Worm (Caenorhabditis elegans) whole organism, young adult: ENCODE results near the gene str-220.
A peak's percentile ranks its signal among the peaks of the same experiment; 100 is the strongest.

Experiments
- B0019.2 ChIP-seq: fragments of 200-800 bp; sonication (Bioruptor generic); conservative IDR thresholded peaks from 2 replicates; pipeline ENCODE4 v1.3.6; 2022; ENCODE audit warnings: missing genetic modification reagents, missing genetic modification characterization, missing compliant biosample characterization
- B0336.3 ChIP-seq: fragments of 200-800 bp; sonication (Bioruptor generic); IDR thresholded peaks from 2 replicates; pipeline ENCODE4 v1.3.6; 2022; ENCODE audit warnings: missing genetic modification characterization, missing compliant biosample characterization
- D2030.7 ChIP-seq: fragments of 200-800 bp; sonication (Bioruptor generic); IDR thresholded peaks from 2 replicates; pipeline ENCODE4 v1.3.6; 2022; ENCODE audit warnings: missing genetic modification reagents, missing genetic modification characterization, missing compliant biosample characterization
- F37B4.10 ChIP-seq: fragments of 200-800 bp; sonication (Bioruptor generic); IDR thresholded peaks from 2 replicates; pipeline ENCODE4 v1.3.6; 2022; ENCODE audit warnings: missing genetic modification characterization, missing compliant biosample characterization
- F39B2.1 ChIP-seq: fragments of 200-800 bp; sonication (Bioruptor generic); IDR thresholded peaks from 2 replicates; pipeline ENCODE4 v1.3.6; 2022; ENCODE audit warnings: missing genetic modification reagents, missing genetic modification characterization, missing compliant biosample characterization
- F49E8.2 ChIP-seq: sonication (generic microtip); optimal IDR thresholded peaks from 3 replicates; lab custom pipeline; 2017; ENCODE audit warnings: missing genetic modification characterization, mild to moderate bottlenecking, missing compliant biosample characterization, antibody characterized with exemption, moderate library complexity; ENCODE audit not compliant: insufficient read depth
- F52B5.7 ChIP-seq: sonication (generic microtip); optimal IDR thresholded peaks from 2 replicates; lab custom pipeline; 2016; ENCODE audit warnings: mild to moderate bottlenecking, missing genetic modification characterization, missing compliant biosample characterization
- T26A5.8 ChIP-seq: sonication (generic microtip); optimal IDR thresholded peaks from 2 replicates; lab custom pipeline; 2016; ENCODE audit warnings: missing genetic modification characterization, missing compliant biosample characterization
- Y53G8AR.9 ChIP-seq: fragments of 200-800 bp; sonication (Bioruptor generic); conservative IDR thresholded peaks from 2 replicates; pipeline ENCODE4 v1.3.6; 2022; ENCODE audit warnings: missing genetic modification reagents, missing genetic modification characterization, missing compliant biosample characterization
- atf-7 ChIP-seq: sonication (generic microtip); optimal IDR thresholded peaks from 2 replicates; lab custom pipeline; 2017; ENCODE audit warnings: mild to moderate bottlenecking, missing genetic modification characterization, missing compliant biosample characterization
- attf-3 ChIP-seq: fragments of 200-800 bp; sonication (Bioruptor generic); conservative IDR thresholded peaks from 2 replicates; pipeline ENCODE4 v1.3.6; 2022; ENCODE audit warnings: missing genetic modification reagents, missing genetic modification characterization, missing compliant biosample characterization
- cebp-1 ChIP-seq, 2 experiments: fragments of 200-800 bp in 1 of 2; sonication (Bioruptor generic) in 1 of 2; sonication (generic microtip) in 1 of 2; IDR thresholded peaks in 1 of 2; optimal IDR thresholded peaks in 1 of 2; 2 replicates each; pipeline versions ENCODE4 v1.3.6 to Lab custom; 2017 to 2022; ENCODE audit warnings: missing compliant biosample characterization in 2 of 2, missing genetic modification characterization in 2 of 2, mild to moderate bottlenecking in 1 of 2, missing genetic modification reagents in 1 of 2, moderate library complexity in 1 of 2
- ceh-27 ChIP-seq: fragments of 200-800 bp; sonication (Bioruptor generic); optimal IDR thresholded peaks from 2 replicates; lab custom pipeline; 2018; ENCODE audit warnings: mild to moderate bottlenecking, missing genetic modification characterization, moderate library complexity, missing compliant biosample characterization
- ceh-79 ChIP-seq: sonication (generic microtip); optimal IDR thresholded peaks from 2 replicates; lab custom pipeline; 2017; ENCODE audit warnings: mild to moderate bottlenecking, missing genetic modification characterization, missing compliant biosample characterization
- die-1 ChIP-seq: sonication (generic microtip); optimal IDR thresholded peaks from 2 replicates; lab custom pipeline; 2016; ENCODE audit warnings: missing genotype, mild to moderate bottlenecking, missing genetic modification characterization, missing compliant biosample characterization
- dpl-1 ChIP-seq: fragments of 150-350 bp; optimal IDR thresholded peaks from 2 replicates; lab custom pipeline; 2014; ENCODE audit warnings: missing biosample characterization, missing genetic modification reagents, missing genetic modification characterization
- egrh-3 ChIP-seq: fragments of 200-800 bp; sonication (Bioruptor generic); IDR thresholded peaks from 2 replicates; pipeline ENCODE4 v1.3.6; 2022; ENCODE audit warnings: missing genetic modification reagents, missing genetic modification characterization, missing compliant biosample characterization
- fkh-3 ChIP-seq: sonication (generic microtip); optimal IDR thresholded peaks from 2 replicates; lab custom pipeline; 2016; ENCODE audit warnings: mild to moderate bottlenecking, missing genetic modification characterization, missing compliant biosample characterization
- hrde-1 ChIP-seq: sonication (generic microtip); optimal IDR thresholded peaks from 2 replicates; lab custom pipeline; 2016; ENCODE audit warnings: missing genetic modification characterization, mild to moderate bottlenecking, missing compliant biosample characterization, moderate library complexity, missing genotype, missing genetic modification reagents, borderline replicate concordance
- hsf-1 ChIP-seq: fragments of 200-800 bp; sonication (Bioruptor generic); IDR thresholded peaks from 2 replicates; pipeline ENCODE4 v1.3.6; 2022; ENCODE audit warnings: missing genetic modification reagents, missing genetic modification characterization, missing compliant biosample characterization
- let-607 ChIP-seq, 2 experiments: fragments of 200-800 bp in 1 of 2; sonication (Bioruptor generic) in 1 of 2; sonication (generic microtip) in 1 of 2; optimal IDR thresholded peaks; 2 replicates each; lab custom pipeline; 2016 to 2018; ENCODE audit warnings: mild to moderate bottlenecking in 2 of 2, missing compliant biosample characterization in 2 of 2, missing genetic modification characterization in 2 of 2, moderate library complexity in 2 of 2, missing genotype in 1 of 2
- lsl-1 ChIP-seq: fragments of 200-800 bp; sonication (Bioruptor generic); optimal IDR thresholded peaks from 2 replicates; lab custom pipeline; 2018; ENCODE audit warnings: mild to moderate bottlenecking, missing genetic modification characterization, moderate library complexity, missing compliant biosample characterization
- mcd-1 ChIP-seq: fragments of 200-800 bp; sonication (Bioruptor generic); IDR thresholded peaks from 2 replicates; pipeline ENCODE4 v1.3.6; 2022; ENCODE audit warnings: missing genetic modification reagents, missing genetic modification characterization, missing compliant biosample characterization
- mel-28 ChIP-seq: sonication (generic microtip); optimal IDR thresholded peaks from 2 replicates; lab custom pipeline; 2016; ENCODE audit warnings: borderline replicate concordance, mild to moderate bottlenecking, missing genetic modification characterization, missing compliant biosample characterization
- mes-4 ChIP-seq: sonication (generic microtip); optimal IDR thresholded peaks from 2 replicates; lab custom pipeline; 2016; ENCODE audit warnings: missing genotype, missing genetic modification characterization, missing compliant biosample characterization
- nhr-27 ChIP-seq: fragments of 200-800 bp; sonication (Bioruptor generic); optimal IDR thresholded peaks from 2 replicates; lab custom pipeline; 2018; ENCODE audit warnings: mild to moderate bottlenecking, missing genetic modification characterization, moderate library complexity, missing compliant biosample characterization
- nhr-80 ChIP-seq: sonication (generic microtip); optimal IDR thresholded peaks from 2 replicates; lab custom pipeline; 2016; ENCODE audit warnings: missing genetic modification characterization, missing compliant biosample characterization
- pbrm-1 ChIP-seq: fragments of 200-800 bp; sonication (Bioruptor generic); IDR thresholded peaks from 2 replicates; pipeline ENCODE4 v1.3.6; 2022; ENCODE audit warnings: missing genetic modification reagents, missing genetic modification characterization, missing compliant biosample characterization
- rec-8 ChIP-seq, 2 experiments: sonication (generic microtip); optimal IDR thresholded peaks; 2 replicates each; lab custom pipeline; 2016; ENCODE audit warnings: mild to moderate bottlenecking in 2 of 2, missing genetic modification characterization in 2 of 2, missing genetic modification reagents in 2 of 2, missing genotype in 2 of 2, missing biosample characterization in 1 of 2, missing compliant biosample characterization in 1 of 2, moderate library complexity in 1 of 2
- snpc-3.4 ChIP-seq: sonication (generic microtip); optimal IDR thresholded peaks from 2 replicates; lab custom pipeline; 2017; ENCODE audit warnings: missing genetic modification characterization, mild to moderate bottlenecking, missing compliant biosample characterization, antibody characterized with exemption, moderate library complexity, missing genotype, missing genetic modification reagents
- tbp1 ChIP-seq: fragments of 200-800 bp; sonication (Bioruptor generic); optimal IDR thresholded peaks from 2 replicates; lab custom pipeline; 2018; ENCODE audit warnings: mild to moderate bottlenecking, missing genetic modification characterization, missing compliant biosample characterization
- unc-62 ChIP-seq: fragments of 150-350 bp; optimal IDR thresholded peaks from 2 replicates; lab custom pipeline; 2014; ENCODE audit warnings: missing biosample characterization, missing genetic modification reagents, missing genetic modification characterization
- ztf-18 ChIP-seq: sonication (generic microtip); optimal IDR thresholded peaks from 2 replicates; lab custom pipeline; 2016; ENCODE audit warnings: missing genotype, mild to moderate bottlenecking, missing genetic modification characterization, missing compliant biosample characterization
- ztf-28 ChIP-seq: fragments of 200-800 bp; sonication (Bioruptor generic); IDR thresholded peaks from 2 replicates; pipeline ENCODE4 v1.3.6; 2022; ENCODE audit warnings: missing genetic modification reagents, missing genetic modification characterization, missing compliant biosample characterization
- ztf-3 ChIP-seq: fragments of 200-800 bp; sonication (Bioruptor generic); optimal IDR thresholded peaks from 2 replicates; lab custom pipeline; 2018; ENCODE audit warnings: mild to moderate bottlenecking, missing genetic modification characterization, missing compliant biosample characterization

The str-220 gene

DNA sequence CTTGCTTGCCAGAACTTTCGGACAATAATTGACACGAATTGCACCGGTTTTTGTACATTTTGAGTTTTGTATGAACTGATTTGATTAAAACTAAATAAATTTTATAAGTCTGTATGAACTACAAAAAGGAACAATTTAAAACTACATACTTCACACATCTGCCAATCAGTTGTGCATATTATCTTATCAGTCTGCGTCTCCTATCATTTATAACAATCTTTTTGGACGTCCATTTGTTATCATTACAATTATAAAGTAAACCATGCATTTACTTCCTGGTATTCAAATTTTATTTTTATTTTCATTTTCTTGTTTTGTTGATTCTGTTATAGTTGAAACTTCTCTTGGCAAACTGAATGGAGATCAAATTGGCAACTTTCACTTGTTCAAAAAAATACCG, 9.2 kb upstream of the str-220 start, which contains the start of gene cest-10:
cest-10 (plus strand) TSS at position 254 of the 400 bp plus-strand sequence.
- TF ChIP-seq unc-62 (GFP tag; lab: Kevin White, UChicago): peak; percentile 54
- TF ChIP-seq nhr-80 (tag; lab: Kevin White, UChicago): peak; percentile 72
- TF ChIP-seq let-607 (tag; optimal IDR thresholded peaks at IDR 0.05; lab: Kevin White, UChicago): peak in 1 of 2 experiments; percentile 67
- no peak for TF ChIP-seq fkh-3

DNA sequence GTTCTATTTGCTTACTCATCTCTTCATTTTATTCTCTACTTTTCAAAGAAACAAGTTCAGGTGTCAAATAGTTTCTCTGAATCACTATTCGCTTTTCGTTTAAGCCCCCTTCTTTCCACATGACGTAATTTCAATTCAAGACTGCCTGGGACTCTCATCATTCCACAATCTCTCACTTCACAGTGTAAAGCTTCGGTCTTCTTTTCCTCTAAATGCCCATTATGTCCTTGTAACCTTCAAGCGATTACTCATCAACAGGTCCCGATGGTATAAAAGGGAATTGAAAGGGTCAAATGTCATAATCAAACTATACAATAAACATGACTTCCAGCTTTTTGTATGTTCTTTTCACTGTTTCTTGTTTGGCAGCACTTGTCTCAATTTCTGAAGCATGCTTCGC, 7.8 kb upstream of the str-220 start, which contains the start of gene C42D4.3:
C42D4.3 (plus strand) TSS at position 298 of the 400 bp plus-strand sequence.
- no peak for TF ChIP-seq ztf-28 (GFP tag; lab: Robert Waterston, UW)

DNA sequence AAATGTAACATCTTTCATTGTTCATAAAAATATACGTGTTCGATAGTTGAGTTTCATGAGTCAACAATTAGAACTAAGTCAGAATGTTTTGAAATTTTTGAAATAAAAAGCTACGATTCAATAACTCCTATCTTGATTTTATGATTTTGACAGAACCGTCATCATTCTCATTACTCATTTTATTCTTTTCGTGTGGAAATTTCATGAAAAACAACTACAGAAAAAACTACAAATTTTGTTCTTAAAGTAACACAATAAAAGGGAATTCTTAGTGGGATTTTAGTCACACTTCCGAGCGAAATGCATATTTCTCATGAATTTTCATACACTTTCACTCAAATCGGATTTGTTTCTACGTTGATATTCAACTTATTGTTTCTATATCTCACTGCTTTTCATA, 5.8 kb upstream of the str-220 start, which contains the start of gene str-44:
str-44 (plus strand) TSS at position 301 of the 400 bp plus-strand sequence.
- TF ChIP-seq ceh-79 (tag; lab: Kevin White, UChicago) (no peak), nhr-27 (tag; lab: Kevin White, UChicago) (no peak), atf-7 (tag; lab: Kevin White, UChicago) (no peak), F52B5.7 (tag; lab: Kevin White, UChicago) (no peak), B0019.2 (GFP tag; lab: Robert Waterston, UW) (no peak), mel-28 (no peak), Y53G8AR.9 (GFP tag; lab: Robert Waterston, UW) (no peak), tbp1 (GFP tag; lab: Kevin White, UChicago) (no peak), D2030.7 (GFP tag; lab: Robert Waterston, UW) (no peak), hrde-1 (tag; lab: Kevin White, UChicago) (no peak)

DNA sequence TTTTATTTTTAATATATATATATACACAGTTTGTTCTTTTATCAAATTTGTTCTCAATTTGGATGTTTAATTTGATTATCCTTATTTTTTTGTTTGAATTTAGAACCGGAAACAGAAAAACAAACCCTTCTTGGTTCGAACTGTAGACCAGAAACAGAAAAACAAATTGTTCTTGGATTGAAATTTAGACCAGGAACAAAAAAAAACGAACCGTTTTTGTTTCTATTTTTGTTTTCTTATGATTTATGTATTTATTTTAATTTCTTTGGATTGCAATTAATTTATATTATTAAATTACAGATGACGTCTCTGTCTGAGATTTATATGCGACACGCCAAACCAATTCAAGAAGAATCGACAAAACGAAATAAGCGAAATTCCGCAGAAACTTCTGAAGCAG, 4.2 kb upstream of the str-220 start, which contains the start of gene C42D4.19:
C42D4.19 (plus strand) TSS at position 301 of the 400 bp plus-strand sequence.
- TF ChIP-seq rec-8 (tag; optimal IDR thresholded peaks at IDR 0.05; lab: Kevin White, UChicago) (no peak), pbrm-1 (no peak), mcd-1 (no peak), ceh-27 (GFP tag; lab: Kevin White, UChicago) (no peak), B0336.3 (GFP tag; lab: Robert Waterston, UW) (no peak), die-1 (tag; lab: Kevin White, UChicago) (no peak), dpl-1 (GFP tag; lab: Kevin White, UChicago) (no peak), ztf-3 (GFP tag; lab: Kevin White, UChicago) (no peak), hrde-1 (tag; lab: Kevin White, UChicago) (no peak), egrh-3 (no peak)

DNA sequence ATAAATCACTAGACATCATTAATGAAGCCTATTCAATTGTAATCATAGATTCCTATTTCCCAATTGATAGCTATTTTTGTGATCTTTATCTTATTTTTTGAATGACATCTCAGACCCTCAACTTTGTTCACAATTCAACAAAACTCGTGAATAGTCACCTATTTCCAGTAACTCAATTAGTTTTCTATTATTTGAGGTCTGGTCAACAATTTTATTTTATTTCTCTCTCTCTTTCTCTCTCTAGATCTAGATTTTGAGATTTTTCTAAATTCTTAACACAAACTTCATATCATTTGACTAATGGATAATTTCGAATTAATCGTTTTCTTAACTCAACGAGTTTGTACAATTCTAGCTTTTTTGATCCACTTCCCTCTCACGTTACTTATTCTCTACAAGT, 2.4 kb upstream of the str-220 start, which contains the start of gene str-1:
str-1 (plus strand) TSS at position 301 of the 400 bp plus-strand sequence.
- TF ChIP-seq mes-4 (tag; lab: Kevin White, UChicago): no peak
- no peak for TF ChIP-seq ztf-18 (tag; lab: Kevin White, UChicago)
- TF ChIP-seq F37B4.10 (GFP tag; lab: Robert Waterston, UW): no peak
- TF ChIP-seq snpc-3.4 (tag; lab: Kevin White, UChicago): no peak
- TF ChIP-seq let-607 (tag; optimal IDR thresholded peaks at IDR 0.05; lab: Kevin White, UChicago): no peak
- TF ChIP-seq cebp-1 (GFP tag; IDR thresholded peaks at IDR 0.05; lab: Robert Waterston, UW): no peak
- no peak for TF ChIP-seq cebp-1 (tag; optimal IDR thresholded peaks at IDR 0.05; lab: Kevin White, UChicago)
- TF ChIP-seq T26A5.8 (tag; lab: Kevin White, UChicago): no peak
- no peak for TF ChIP-seq hsf-1 (GFP tag; lab: Robert Waterston, UW)
- TF ChIP-seq F39B2.1 (GFP tag; lab: Robert Waterston, UW): no peak
- no peak for TF ChIP-seq egrh-3
- TF ChIP-seq attf-3: no peak
- TF ChIP-seq F49E8.2: no peak
- TF ChIP-seq lsl-1 (GFP tag; lab: Kevin White, UChicago): no peak
